Fruit fly (Drosophila melanogaster) whole organism, wandering third instar larva: Measurements from ENCODE around the gene CG42726.

ENCODE experiments used
- ey ChIP-seq: fragments of 200-800 bp; sonication (Bioruptor generic); optimal IDR thresholded peaks from 2 replicates; lab custom pipeline; 2016; ENCODE audit warnings: missing biosample characterization, missing genetic modification characterization
- foxo ChIP-seq, 2 experiments: fragments of 200-800 bp; sonication (Bioruptor generic); optimal IDR thresholded peaks; 2 replicates in 1 of 2; 3 replicates in 1 of 2; lab custom pipeline; 2016 to 2017; ENCODE audit warnings: missing biosample characterization in 2 of 2, missing genetic modification characterization in 2 of 2
- h ChIP-seq: fragments of 200-800 bp; sonication (Bioruptor generic); optimal IDR thresholded peaks from 3 replicates; lab custom pipeline; 2016; ENCODE audit warnings: missing biosample characterization, mild to moderate bottlenecking, missing genetic modification characterization
- jim ChIP-seq: fragments of 175-275, 200-325 bp; sonication (Bioruptor generic); optimal IDR thresholded peaks from 2 replicates; lab custom pipeline; 2016; ENCODE audit warnings: missing biosample characterization, mild to moderate bottlenecking, missing genetic modification characterization

DNA sequence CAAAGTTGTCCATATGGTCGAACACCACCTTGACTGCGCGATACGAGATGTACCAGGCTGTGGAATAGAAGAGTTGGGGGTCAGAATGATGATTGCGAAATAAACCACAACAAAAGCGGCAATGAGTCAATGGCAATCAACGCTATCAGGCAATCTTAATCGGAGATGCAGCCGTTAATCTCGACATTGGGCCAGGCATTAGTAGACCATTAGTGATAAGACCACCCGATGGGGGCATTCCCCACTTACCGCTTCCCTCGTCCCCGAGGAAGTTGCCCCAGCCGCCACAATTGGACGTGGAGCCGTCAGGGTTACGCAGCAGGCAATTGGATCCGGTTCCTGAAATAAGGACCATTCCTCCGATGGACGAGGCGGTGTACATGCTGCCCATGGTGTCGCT, 8.7 kb upstream of the CG42726 start:
- TF ChIP-seq h (GFP tag; lab: Kevin White, UChicago) (no peak), jim (GFP tag; lab: Kevin White, UChicago) (no peak), foxo (GFP tag; optimal IDR thresholded peaks at IDR 0.05; lab: Kevin White, UChicago) (no peak), ey (GFP tag; lab: Kevin White, UChicago) (no peak)
